Fruit fly (Drosophila melanogaster) whole organism: ENCODE results near the gene CG33725.

Source experiments
- Dll ChIP-seq: fragments of >200 bp; optimal IDR thresholded peaks from 2 replicates; lab custom pipeline; 2017
- pan ChIP-seq: fragments of >200 bp; optimal IDR thresholded peaks from 2 replicates; lab custom pipeline; 2017
- psq ChIP-seq: fragments of >200 bp; optimal IDR thresholded peaks from 2 replicates; lab custom pipeline; 2017
- usp ChIP-seq: fragments of >200 bp; optimal IDR thresholded peaks from 2 replicates; lab custom pipeline; 2017; ENCODE audit warnings: missing biosample characterization, missing genetic modification characterization, mixed read lengths

- TF ChIP-seq usp (GFP tag; lab: Kevin White, UChicago): no peak
- TF ChIP-seq psq: no peak
- TF ChIP-seq pan (lab: Kevin White, UChicago): no peak
- TF ChIP-seq Dll (lab: Kevin White, UChicago): no peak
Observed at dm6 chr3L:12482917-12483316, 508 bp downstream of the CG33725 start.
